Worm (Caenorhabditis elegans): ENCODE data around the gene ucp-4.
"Not testable (repeated sequence)": the region's sequence is repeated elsewhere in the genome, so short reads cannot be mapped to it uniquely, and the experiment has no call there.

- TF ChIP-seq aly-2 (tag; optimal IDR thresholded peaks at IDR 0.05); unc-130 (tag; optimal IDR thresholded peaks at IDR 0.05); unc-86 (tag; optimal IDR thresholded peaks at IDR 0.05); fkh-10 (GFP tag; optimal IDR thresholded peaks at IDR 0.05); nhr-90 (tag; optimal IDR thresholded peaks at IDR 0.05; ENCODE audit: poor library complexity); snpc-4 (tag; optimal IDR thresholded peaks at IDR 0.05): not testable (repeated sequence)
Observed at ce11 chrV:9341814-9342213, 7.7 kb downstream of the ucp-4 start.
